Worm (Caenorhabditis elegans): ENCODE data around the gene D1022.9.

- no peak for TF ChIP-seq tbx-7 (tag; optimal IDR thresholded peaks at IDR 0.05)
- TF ChIP-seq ceh-48 (tag; optimal IDR thresholded peaks at IDR 0.05), result no peak
- no peak for TF ChIP-seq nfya-1 (tag; optimal IDR thresholded peaks at IDR 0.05)
- no peak for TF ChIP-seq fkh-10 (GFP tag; optimal IDR thresholded peaks at IDR 0.05)
- TF ChIP-seq pqm-1 (tag; optimal IDR thresholded peaks at IDR 0.05), result no peak
- no peak for TF ChIP-seq hlh-15 (tag; optimal IDR thresholded peaks at IDR 0.05)
Measured at ce11 chrII:7534369-7534768, 44.9 kb upstream of the D1022.9 start, which contains the start of gene wrt-10.

All from whole organism, late embryonic.